Worm (Caenorhabditis elegans) whole organism, L4 larva: Measurements from ENCODE around the gene C39D10.11.

Experiments used
- D1046.2 ChIP-seq: fragments of 200-800 bp; sonication (Bioruptor generic); IDR thresholded peaks from 2 replicates; pipeline ENCODE4 v1.3.6; 2022; ENCODE audit warnings: missing genetic modification characterization, missing compliant biosample characterization
- F26F4.8 ChIP-seq: fragments of 200-800 bp; sonication (Bioruptor generic); conservative IDR thresholded peaks from 2 replicates; pipeline ENCODE4 v1.3.6; 2022; ENCODE audit warnings: missing genetic modification characterization, missing compliant biosample characterization
- F44E2.7 ChIP-seq: fragments of 200-800 bp; sonication (Bioruptor generic); IDR thresholded peaks from 2 replicates; pipeline ENCODE4 v2.1.2; 2022; ENCODE audit warnings: missing genetic modification characterization, missing compliant biosample characterization
- F49E8.2 ChIP-seq: sonication (generic microtip); optimal IDR thresholded peaks from 2 replicates; lab custom pipeline; 2016; ENCODE audit warnings: missing compliant biosample characterization, mild to moderate bottlenecking, missing genetic modification characterization, borderline replicate concordance
- T20F7.1 ChIP-seq: fragments of 200-800 bp; sonication (Bioruptor generic); optimal IDR thresholded peaks from 2 replicates; lab custom pipeline; 2018; ENCODE audit warnings: mild to moderate bottlenecking, missing genetic modification characterization, missing compliant biosample characterization
- Y75B8A.6 ChIP-seq: fragments of 200-800 bp; sonication (Bioruptor generic); IDR thresholded peaks from 2 replicates; pipeline ENCODE4 v1.3.6; 2022; ENCODE audit warnings: missing genetic modification reagents, missing genetic modification characterization, missing compliant biosample characterization
- ZK337.2 ChIP-seq: fragments of 200-800 bp; sonication (Bioruptor generic); IDR thresholded peaks from 2 replicates; pipeline ENCODE4 v1.3.6; 2022; ENCODE audit warnings: missing genetic modification reagents, missing genetic modification characterization, missing compliant biosample characterization
- aha-1 ChIP-seq: fragments of 150-350 bp; peaks from one replicate; lab custom pipeline; 2014; ENCODE audit warnings: missing biosample characterization, missing genetic modification characterization
- ama-1 ChIP-seq: fragments of 150-350 bp; optimal IDR thresholded peaks from 2 replicates; lab custom pipeline; 2014; ENCODE audit warnings: inconsistent platforms, mixed read lengths
- attf-4 ChIP-seq: sonication (generic microtip); optimal IDR thresholded peaks from 3 replicates; lab custom pipeline; 2017; ENCODE audit warnings: missing biosample characterization, missing genetic modification characterization
- cey-2 ChIP-seq: sonication (generic microtip); optimal IDR thresholded peaks from 3 replicates; lab custom pipeline; 2017; ENCODE audit warnings: missing genetic modification characterization, mild to moderate bottlenecking, missing compliant biosample characterization, antibody characterized with exemption, borderline replicate concordance; ENCODE audit not compliant: insufficient read depth
- daf-16 ChIP-seq, 3 experiments: sonication (generic microtip); optimal IDR thresholded peaks; 2 replicates each; lab custom pipeline; 2016 to 2017; ENCODE audit warnings: missing genetic modification characterization in 3 of 3, missing genetic modification reagents in 3 of 3, mild to moderate bottlenecking in 2 of 3, missing compliant biosample characterization in 2 of 3, missing biosample characterization in 1 of 3, moderate library complexity in 1 of 3
- dmd-8 ChIP-seq: fragments of 200-800 bp; sonication (Bioruptor generic); IDR thresholded peaks from 2 replicates; pipeline ENCODE4 v1.3.6; 2022; ENCODE audit warnings: missing genetic modification characterization, missing compliant biosample characterization
- duxl-1 ChIP-seq: sonication (generic microtip); optimal IDR thresholded peaks from 2 replicates; lab custom pipeline; 2016; ENCODE audit warnings: mild to moderate bottlenecking, missing genetic modification characterization, moderate library complexity, missing compliant biosample characterization; ENCODE audit not compliant: poor library complexity
- hlh-11 ChIP-seq: fragments of 200-800 bp; sonication (Bioruptor generic); optimal IDR thresholded peaks from 2 replicates; lab custom pipeline; 2018; ENCODE audit warnings: mild to moderate bottlenecking, missing genetic modification characterization, missing compliant biosample characterization
- hlh-30 ChIP-seq: sonication (generic microtip); optimal IDR thresholded peaks from 2 replicates; lab custom pipeline; 2017; ENCODE audit warnings: antibody characterized with exemption, mild to moderate bottlenecking, missing genetic modification characterization, missing compliant biosample characterization; ENCODE audit not compliant: insufficient read depth
- lim-7 ChIP-seq: fragments of 200-800 bp; sonication (Bioruptor generic); IDR thresholded peaks from 2 replicates; pipeline ENCODE4 v1.3.6; 2022; ENCODE audit warnings: missing genetic modification characterization, missing compliant biosample characterization
- lin-1 ChIP-seq: fragments of 200-800 bp; sonication (Bioruptor generic); IDR thresholded peaks from 2 replicates; pipeline ENCODE4 v1.3.6; 2022; ENCODE audit warnings: missing genetic modification reagents, missing genetic modification characterization, missing compliant biosample characterization
- lin-15B ChIP-seq: fragments of 150-350 bp; sonication (generic microtip); optimal IDR thresholded peaks from 3 replicates; lab custom pipeline; 2014; ENCODE audit warnings: missing biosample characterization, missing genetic modification characterization
- lin-38 ChIP-seq: fragments of 200-800 bp; sonication (Bioruptor generic); IDR thresholded peaks from 2 replicates; pipeline ENCODE4 v1.3.6; 2022; ENCODE audit warnings: missing genetic modification reagents, missing genetic modification characterization, missing compliant biosample characterization
- madf-5 ChIP-seq, 2 experiments: fragments of 200-800 bp; sonication (Bioruptor generic); IDR thresholded peaks; 2 replicates each; pipeline ENCODE4 v1.3.6; 2022; ENCODE audit warnings: missing compliant biosample characterization in 2 of 2, missing genetic modification characterization in 2 of 2
- madf-9 ChIP-seq: fragments of 200-800 bp; sonication (Bioruptor generic); conservative IDR thresholded peaks from 2 replicates; pipeline ENCODE4 v1.3.6; 2022; ENCODE audit warnings: missing genetic modification reagents, missing genetic modification characterization, missing compliant biosample characterization
- mxl-3 ChIP-seq: fragments of 200-800 bp; sonication (Bioruptor generic); optimal IDR thresholded peaks from 2 replicates; lab custom pipeline; 2018; ENCODE audit warnings: mild to moderate bottlenecking, missing genetic modification characterization, missing compliant biosample characterization
- nhr-28 ChIP-seq: fragments of 150-350 bp; optimal IDR thresholded peaks from 2 replicates; lab custom pipeline; 2014; ENCODE audit warnings: missing biosample characterization, missing genetic modification characterization
- nhr-41 ChIP-seq: fragments of 200-800 bp; sonication (Bioruptor generic); IDR thresholded peaks from 2 replicates; pipeline ENCODE4 v1.3.6; 2022; ENCODE audit warnings: missing genetic modification reagents, missing genetic modification characterization, missing compliant biosample characterization
- nhr-48 ChIP-seq: sonication (generic microtip); optimal IDR thresholded peaks from 2 replicates; lab custom pipeline; 2016; ENCODE audit warnings: mild to moderate bottlenecking, missing genetic modification characterization, missing compliant biosample characterization
- pha-4 ChIP-seq, 2 experiments: fragments of 150-350 bp in 1 of 2; fragments of 200-800 bp in 1 of 2; sonication (Bioruptor generic) in 1 of 2; IDR thresholded peaks in 1 of 2; optimal IDR thresholded peaks in 1 of 2; 2 replicates each; pipeline versions ENCODE4 v1.3.6 to Lab custom; 2014 to 2022; ENCODE audit warnings: missing genetic modification characterization in 2 of 2, missing genetic modification reagents in 2 of 2, missing biosample characterization in 1 of 2, missing compliant biosample characterization in 1 of 2
- php-3 ChIP-seq: fragments of 200-800 bp; sonication (Bioruptor generic); IDR thresholded peaks from 2 replicates; pipeline ENCODE4 v1.3.6; 2022; ENCODE audit warnings: missing genetic modification reagents, missing genetic modification characterization, missing compliant biosample characterization
- pqm-1 ChIP-seq: sonication (generic microtip); optimal IDR thresholded peaks from 2 replicates; lab custom pipeline; 2017; ENCODE audit warnings: missing biosample characterization, missing genetic modification characterization
- snpc-1.2 ChIP-seq: fragments of 200-800 bp; sonication (Bioruptor generic); IDR thresholded peaks from 2 replicates; pipeline ENCODE4 v1.3.6; 2022; ENCODE audit warnings: missing genetic modification reagents, missing genetic modification characterization, missing compliant biosample characterization
- tag-97 ChIP-seq: fragments of 200-800 bp; sonication (Bioruptor generic); IDR thresholded peaks from 2 replicates; pipeline ENCODE4 v1.3.6; 2022; ENCODE audit warnings: missing genetic modification characterization, missing compliant biosample characterization
- tra-1 ChIP-seq: fragments of 200-800 bp; sonication (Bioruptor generic); IDR thresholded peaks from 2 replicates; pipeline ENCODE4 v1.3.6; 2022; ENCODE audit warnings: missing genetic modification reagents, missing genetic modification characterization, missing compliant biosample characterization
- unc-130 ChIP-seq: sonication (generic microtip); optimal IDR thresholded peaks from 2 replicates; lab custom pipeline; 2016; ENCODE audit warnings: missing genetic modification reagents, missing genetic modification characterization, missing compliant biosample characterization
- zag-1 ChIP-seq: fragments of 150-350 bp; optimal IDR thresholded peaks from 2 replicates; lab custom pipeline; 2014; ENCODE audit warnings: missing biosample characterization, missing genetic modification characterization
- zfp-3 ChIP-seq: fragments of 200-800 bp; sonication (Bioruptor generic); conservative IDR thresholded peaks from 2 replicates; pipeline ENCODE4 v1.3.6; 2022; ENCODE audit warnings: missing genetic modification reagents, missing genetic modification characterization, missing compliant biosample characterization
- ztf-7 ChIP-seq: fragments of 150-350 bp; optimal IDR thresholded peaks from 2 replicates; lab custom pipeline; 2014; ENCODE audit warnings: missing biosample characterization, missing genetic modification characterization

The C39D10.11 gene

DNA sequence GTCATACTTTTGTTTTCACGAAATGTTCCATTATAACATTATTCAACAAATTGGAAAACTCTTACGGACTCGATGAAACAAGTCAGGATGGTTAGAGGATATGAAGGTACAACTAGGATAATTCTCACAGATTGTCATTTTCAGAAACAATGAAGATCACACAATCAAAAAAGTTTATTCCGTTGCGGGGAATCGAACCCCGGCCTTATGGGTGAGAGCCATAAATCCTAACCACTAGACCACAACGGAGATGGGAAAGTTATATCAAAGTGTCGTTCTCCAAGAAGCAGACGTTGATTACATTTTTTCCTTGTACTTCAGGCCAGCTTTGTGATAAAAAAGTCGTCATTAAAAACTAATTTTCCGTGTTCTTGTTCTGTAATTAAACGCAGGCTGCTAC is 4.9 kb upstream of the C39D10.11 start:
- TF ChIP-seq daf-16 (GFP tag; optimal IDR thresholded peaks at IDR 0.05; lab: Kevin White, UChicago): peak in 1 of 2 experiments; percentile 47
- TF ChIP-seq daf-16 (tag; optimal IDR thresholded peaks at IDR 0.05; lab: Kevin White, UChicago): peak; percentile 59
- peak; percentile 10 for TF ChIP-seq mxl-3 (GFP tag; lab: Kevin White, UChicago)
- peak; percentile 76 for TF ChIP-seq zfp-3
- TF ChIP-seq Y75B8A.6: peak; percentile 38; the same call in 1 of the 2 replicates
- TF ChIP-seq ama-1 (lab: Kevin White, UChicago): no peak
- TF ChIP-seq D1046.2 (GFP tag; lab: Robert Waterston, UW): 0 out of 2 replicates have a peak, but pooled peaks have one; percentile 74
- TF ChIP-seq hlh-30 (tag; lab: Kevin White, UChicago): peak; percentile 21
- TF ChIP-seq lin-38: peak; percentile 60
- TF ChIP-seq duxl-1 (tag; lab: Kevin White, UChicago): no peak
- peak; percentile 54; the same call in 1 of the 2 replicates for TF ChIP-seq madf-9
- TF ChIP-seq lin-1 (GFP tag; lab: Robert Waterston, UW): 0 out of 2 replicates have a peak, but pooled peaks have one; percentile 18
- TF ChIP-seq cey-2 (tag; lab: Kevin White, UChicago): no peak
- TF ChIP-seq F49E8.2 (tag; lab: Kevin White, UChicago): peak; percentile 31
- peak; percentile 80 for TF ChIP-seq lim-7 (GFP tag; lab: Robert Waterston, UW)
- TF ChIP-seq madf-5 (GFP tag; IDR thresholded peaks at IDR 0.05; lab: Robert Waterston, UW): peak; percentile 65 to 69; a peak in 1 of 4 replicates
- TF ChIP-seq F26F4.8 (GFP tag; lab: Robert Waterston, UW): 0 out of 2 replicates have a peak, but pooled peaks have one; percentile 50
- no peak for TF ChIP-seq T20F7.1 (GFP tag; lab: Kevin White, UChicago)
- no peak for TF ChIP-seq attf-4 (tag; lab: Kevin White, UChicago)
- no peak for TF ChIP-seq lin-15B (tag; lab: Kevin White, UChicago)
- TF ChIP-seq F44E2.7 (GFP tag; lab: Robert Waterston, UW): no peak
- TF ChIP-seq tra-1: 0 out of 2 replicates have a peak, but pooled peaks have one; percentile 33
- TF ChIP-seq unc-130 (GFP tag; lab: Kevin White, UChicago): peak; percentile 41
- 0 out of 2 replicates have a peak, but pooled peaks have one; percentile 70 for TF ChIP-seq dmd-8 (GFP tag; lab: Robert Waterston, UW)
- TF ChIP-seq nhr-48 (tag; lab: Kevin White, UChicago): peak; percentile 37
- peak; percentile 55; the same call in 1 of the 2 replicates for TF ChIP-seq pha-4 (GFP tag; IDR thresholded peaks at IDR 0.05; lab: Robert Waterston, UW)
- no peak for TF ChIP-seq pha-4 (tag; optimal IDR thresholded peaks at IDR 0.05; lab: Kevin White, UChicago)
- no peak for TF ChIP-seq aha-1 (tag; lab: Kevin White, UChicago)
- peak; percentile 3 for TF ChIP-seq ztf-7 (tag; lab: Kevin White, UChicago)

DNA sequence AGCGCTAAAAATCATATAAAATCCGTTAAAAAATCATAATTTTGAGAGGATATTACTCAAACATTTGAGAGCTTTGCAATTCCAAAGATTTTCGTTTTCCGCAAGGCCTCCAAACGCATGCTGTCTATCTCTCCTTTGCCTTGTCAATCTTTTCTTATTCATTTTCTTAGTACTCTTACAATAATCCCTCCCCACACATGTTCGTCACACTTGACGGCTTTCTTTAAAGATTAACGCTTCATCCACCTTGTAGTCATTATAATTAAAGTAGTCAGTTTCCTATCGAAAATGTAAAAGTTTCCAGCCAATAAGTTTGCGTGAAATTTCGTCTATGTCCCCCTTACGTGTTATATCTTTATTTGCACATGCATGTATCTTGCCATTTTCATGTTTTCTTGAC is 2.9 kb upstream of the C39D10.11 start:
- TF ChIP-seq zag-1 (tag; lab: Kevin White, UChicago) (no peak), T20F7.1 (GFP tag; lab: Kevin White, UChicago) (no peak), ztf-7 (tag; lab: Kevin White, UChicago) (no peak)
- TF ChIP-seq, all 104 proteins: peak for 0

DNA sequence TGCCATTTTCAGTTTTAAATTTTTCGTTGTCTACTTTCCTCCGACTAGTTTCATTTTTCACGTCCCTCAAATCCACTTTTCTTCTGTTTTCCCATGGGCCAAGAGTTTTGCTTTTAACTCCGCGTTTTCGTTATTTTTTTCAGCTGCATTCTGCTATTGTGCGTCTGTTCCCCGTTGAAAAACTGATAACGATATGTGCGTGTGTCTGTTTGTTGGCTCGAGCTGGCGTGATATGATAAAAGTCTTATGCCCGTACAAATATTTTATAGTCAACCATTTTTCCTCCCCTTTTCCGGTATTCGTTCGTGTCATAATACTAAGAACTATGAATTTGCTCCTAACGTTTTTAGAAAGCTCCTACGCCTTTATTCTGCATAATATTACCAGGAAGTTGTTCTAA is 1.2 kb upstream of the C39D10.11 start:
- TF ChIP-seq snpc-1.2 (GFP tag; lab: Robert Waterston, UW): no peak
- TF ChIP-seq tag-97 (GFP tag; lab: Robert Waterston, UW): no peak
- TF ChIP-seq daf-16 (GFP tag; optimal IDR thresholded peaks at IDR 0.05; lab: Kevin White, UChicago): no peak
- TF ChIP-seq daf-16 (tag; optimal IDR thresholded peaks at IDR 0.05; lab: Kevin White, UChicago): peak; percentile 45
- TF ChIP-seq nhr-28 (tag; lab: Kevin White, UChicago): peak; percentile 86
- TF ChIP-seq pqm-1 (tag; lab: Kevin White, UChicago): peak; percentile 64
- TF ChIP-seq D1046.2 (GFP tag; lab: Robert Waterston, UW): no peak
- TF ChIP-seq hlh-30 (tag; lab: Kevin White, UChicago): peak; percentile 34
- TF ChIP-seq nhr-41: no peak
- no peak for TF ChIP-seq ZK337.2
- TF ChIP-seq php-3: 0 out of 2 replicates have a peak, but pooled peaks have one; percentile 12
- TF ChIP-seq hlh-11 (tag; lab: Kevin White, UChicago): peak; percentile 46
